Worm (Caenorhabditis elegans) whole organism, L2 larva: ENCODE data around the gene dpy-23.

ENCODE experiments used
- ZK546.5 ChIP-seq: sonication (generic microtip); optimal IDR thresholded peaks from 2 replicates; lab custom pipeline; 2017; ENCODE audit warnings: missing biosample characterization, missing genetic modification characterization
- alr-1 ChIP-seq: fragments of 150-350 bp; optimal IDR thresholded peaks from 2 replicates; lab custom pipeline; 2014; ENCODE audit warnings: missing biosample characterization, missing genetic modification characterization
- elt-1 ChIP-seq: fragments of 150-350 bp; optimal IDR thresholded peaks from 2 replicates; lab custom pipeline; 2014; ENCODE audit warnings: missing biosample characterization, missing genetic modification characterization
- gmeb-1 ChIP-seq: fragments of 150-350 bp; optimal IDR thresholded peaks from 2 replicates; lab custom pipeline; 2014; ENCODE audit warnings: missing biosample characterization, missing genetic modification characterization
- mab-5 ChIP-seq: fragments of 150-350 bp; optimal IDR thresholded peaks from 2 replicates; lab custom pipeline; 2014; ENCODE audit warnings: missing biosample characterization, missing genetic modification characterization
- nhr-77 ChIP-seq: fragments of 150-350 bp; optimal IDR thresholded peaks from 2 replicates; lab custom pipeline; 2014; ENCODE audit warnings: missing biosample characterization, missing genetic modification characterization
- skn-1 ChIP-seq: sonication (generic microtip); optimal IDR thresholded peaks from 2 replicates; lab custom pipeline; 2017; ENCODE audit warnings: missing biosample characterization, missing genetic modification characterization
- unc-39 ChIP-seq: fragments of 150-350 bp; optimal IDR thresholded peaks from 2 replicates; lab custom pipeline; 2014; ENCODE audit warnings: missing biosample characterization, missing genetic modification characterization
- unc-62 ChIP-seq: fragments of 150-350 bp; optimal IDR thresholded peaks from 2 replicates; lab custom pipeline; 2014; ENCODE audit warnings: missing biosample characterization, missing genetic modification reagents, missing genetic modification characterization

DNA sequence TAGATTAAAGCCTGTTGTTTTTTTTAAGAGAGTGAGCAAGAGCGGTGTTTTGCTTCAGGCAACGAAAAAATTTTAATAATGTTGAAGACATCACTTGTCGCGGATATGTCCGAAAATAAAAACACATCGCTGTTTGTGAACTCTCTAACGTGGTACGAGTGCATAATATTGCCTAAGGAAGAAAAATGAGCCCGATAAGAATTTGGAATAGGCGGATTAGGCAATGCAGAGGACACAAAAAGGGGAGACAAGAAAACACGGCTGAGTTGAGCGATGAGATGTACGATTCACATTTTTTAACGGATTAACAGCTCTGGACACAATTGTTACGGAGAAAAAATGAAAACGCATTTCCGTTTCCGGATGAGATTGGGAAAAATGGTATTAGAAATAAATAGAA, 38.2 kb downstream of the dpy-23 start:
- TF ChIP-seq unc-62 (GFP tag; lab: Kevin White, UChicago) (no peak), unc-39 (no peak), elt-1 (no peak), mab-5 (tag; lab: Kevin White, UChicago) (no peak), skn-1 (tag; lab: Kevin White, UChicago) (no peak), ZK546.5 (tag; lab: Kevin White, UChicago) (no peak), nhr-77 (no peak), gmeb-1 (no peak), alr-1 (tag; lab: Kevin White, UChicago) (no peak)
